Fruit fly (Drosophila melanogaster): Measurements from ENCODE around the gene ncd.

DNA sequence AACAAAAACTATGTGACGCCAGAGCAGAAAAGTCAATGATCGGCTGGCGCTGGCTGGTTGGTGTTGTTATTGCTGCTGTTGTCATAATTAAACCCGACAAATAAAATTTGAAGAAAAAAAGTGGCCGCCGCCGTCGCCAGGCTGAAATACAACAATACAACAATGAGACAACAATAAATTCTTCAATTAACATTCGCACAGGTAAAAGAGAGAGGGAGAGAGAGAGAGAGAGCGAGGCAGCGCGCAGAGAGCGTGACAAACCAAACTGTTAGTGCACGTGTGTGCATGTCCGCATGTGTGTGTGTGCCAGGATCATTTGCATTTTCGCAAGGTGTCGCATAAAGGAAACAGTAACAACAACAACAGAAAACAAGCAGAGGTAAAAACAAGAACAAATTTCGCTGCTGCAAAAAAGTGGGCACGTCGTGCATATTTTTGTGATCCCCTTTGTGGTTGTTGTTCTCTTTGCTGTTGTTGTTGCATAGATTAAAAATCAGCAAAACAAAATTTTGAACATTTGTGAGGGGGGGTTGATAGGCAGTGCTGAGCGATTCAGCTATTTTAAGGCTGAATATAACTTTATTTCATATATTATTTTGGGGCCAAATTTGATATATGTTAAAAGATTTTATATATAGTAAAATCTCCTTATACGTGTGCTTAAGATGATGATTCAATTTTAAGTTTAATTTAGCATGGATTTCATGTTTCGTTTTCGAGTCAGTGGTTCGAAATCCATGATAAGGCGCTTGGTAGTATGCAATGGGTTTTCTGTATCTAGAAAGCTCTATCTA is 42.5 kb downstream of the ncd start:
- no peak for TF ChIP-seq h (optimal IDR thresholded peaks at IDR 0.05)
- no peak for TF ChIP-seq psq (optimal IDR thresholded peaks at IDR 0.05)
- no peak for TF ChIP-seq Myc (optimal IDR thresholded peaks at IDR 0.05)

Measured in Kc167 (cell line).